Worm (Caenorhabditis elegans) whole organism, mixed stage, embryonic: Measurements from ENCODE around the gene mdl-1.

Experiments
- M03D4.4 ChIP-seq: sonication (generic microtip); optimal IDR thresholded peaks from 2 replicates; lab custom pipeline; 2017; ENCODE audit warnings: mild to moderate bottlenecking, missing genetic modification characterization, missing compliant biosample characterization
- ces-1 ChIP-seq: fragments of 150-350 bp; optimal IDR thresholded peaks from 2 replicates; lab custom pipeline; 2014; ENCODE audit warnings: missing biosample characterization, missing genetic modification reagents, missing genetic modification characterization
- lin-13 ChIP-seq: fragments of 150-350 bp; optimal IDR thresholded peaks from 2 replicates; lab custom pipeline; 2014; ENCODE audit warnings: missing biosample characterization, missing genetic modification characterization
- nhr-12 ChIP-seq: fragments of 150-350 bp; optimal IDR thresholded peaks from 2 replicates; lab custom pipeline; 2014; ENCODE audit warnings: missing biosample characterization, missing genetic modification characterization
- nhr-237 ChIP-seq: fragments of 150-350 bp; optimal IDR thresholded peaks from 2 replicates; lab custom pipeline; 2014; ENCODE audit warnings: missing biosample characterization, missing genetic modification characterization
- nhr-76 ChIP-seq: sonication (generic microtip); optimal IDR thresholded peaks from 2 replicates; lab custom pipeline; 2017; ENCODE audit warnings: missing biosample characterization, missing genetic modification characterization
- pha-4 ChIP-seq: fragments of 150-350 bp; optimal IDR thresholded peaks from 2 replicates; lab custom pipeline; 2018; ENCODE audit warnings: missing biosample characterization, missing genetic modification reagents, missing genetic modification characterization
- sem-2 ChIP-seq: fragments of 200-800 bp; sonication (Bioruptor generic); optimal IDR thresholded peaks from 2 replicates; lab custom pipeline; 2018; ENCODE audit warnings: mild to moderate bottlenecking, missing genetic modification characterization, missing compliant biosample characterization
- snpc-4 ChIP-seq: fragments of 150-350 bp; optimal IDR thresholded peaks from 2 replicates; lab custom pipeline; 2014; ENCODE audit warnings: missing biosample characterization, missing genetic modification characterization
- ztf-11 ChIP-seq: fragments of 150-350 bp; optimal IDR thresholded peaks from 2 replicates; lab custom pipeline; 2014; ENCODE audit warnings: missing biosample characterization, missing genetic modification characterization

DNA sequence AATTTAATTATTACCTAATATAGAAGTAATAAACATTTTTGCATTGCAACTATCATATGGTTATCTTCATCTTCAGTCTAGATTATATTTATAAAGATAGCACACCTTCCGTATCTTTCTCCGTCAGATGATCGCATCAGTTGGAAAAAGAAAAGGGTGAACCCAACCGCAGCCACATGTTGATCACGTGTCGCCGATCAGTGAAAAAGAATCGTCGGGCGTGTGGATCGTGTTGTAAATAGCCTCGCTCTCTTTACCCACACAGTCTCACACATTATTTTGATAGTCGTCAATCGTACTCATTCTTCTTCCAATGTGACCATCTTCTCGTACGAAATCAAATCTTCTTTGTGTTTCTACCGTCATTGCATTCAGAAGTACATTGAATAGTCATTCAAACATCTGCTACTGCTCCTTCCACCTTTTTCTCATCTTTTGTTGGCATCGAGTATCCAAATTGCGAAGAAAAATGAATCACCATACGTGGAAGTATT, 1.7 kb downstream of the mdl-1 start:
- TF ChIP-seq lin-13 (tag; lab: Kevin White, UChicago), result no peak
- no peak for TF ChIP-seq nhr-12
- peak; percentile 42 for TF ChIP-seq pha-4 (tag; lab: Kevin White, UChicago)
- TF ChIP-seq nhr-237, result peak; percentile 36
- TF ChIP-seq ztf-11 (tag; lab: Kevin White, UChicago), result no peak
- no peak for TF ChIP-seq nhr-76 (tag; lab: Kevin White, UChicago)
- TF ChIP-seq M03D4.4 (tag; lab: Kevin White, UChicago), result no peak
- no peak for TF ChIP-seq sem-2
- no peak for TF ChIP-seq snpc-4 (tag; lab: Kevin White, UChicago)
- TF ChIP-seq ces-1 (GFP tag; lab: Kevin White, UChicago), result no peak
